Worm (Caenorhabditis elegans): Measurements from ENCODE around the gene C08G5.7.

Gene C08G5.7

DNA sequence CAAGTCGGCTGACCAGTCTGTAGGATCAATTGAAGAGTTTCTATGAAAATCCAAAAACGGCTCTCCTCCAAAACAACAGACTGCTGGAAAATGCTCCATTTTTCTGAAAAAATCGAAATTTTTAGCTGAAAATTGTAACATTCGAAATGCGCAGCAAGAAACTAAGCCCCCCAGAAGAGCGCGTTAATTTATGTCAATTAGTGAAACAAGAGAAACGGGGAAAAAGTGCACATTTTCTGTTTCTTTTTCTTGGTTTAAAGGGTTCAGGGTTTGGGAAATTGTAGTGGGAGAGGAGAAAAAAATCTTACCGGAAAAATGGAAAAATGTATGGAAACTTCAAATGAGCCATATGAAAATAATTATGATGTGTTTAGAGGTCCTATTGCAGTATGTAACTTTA is at the start of gene C08G5.7:
Gene C08G5.7, minus strand, starts transcription at position 101 of the 400 bp plus-strand sequence.
- no peak for TF ChIP-seq unc-62 (GFP tag; optimal IDR thresholded peaks at IDR 0.05)

DNA sequence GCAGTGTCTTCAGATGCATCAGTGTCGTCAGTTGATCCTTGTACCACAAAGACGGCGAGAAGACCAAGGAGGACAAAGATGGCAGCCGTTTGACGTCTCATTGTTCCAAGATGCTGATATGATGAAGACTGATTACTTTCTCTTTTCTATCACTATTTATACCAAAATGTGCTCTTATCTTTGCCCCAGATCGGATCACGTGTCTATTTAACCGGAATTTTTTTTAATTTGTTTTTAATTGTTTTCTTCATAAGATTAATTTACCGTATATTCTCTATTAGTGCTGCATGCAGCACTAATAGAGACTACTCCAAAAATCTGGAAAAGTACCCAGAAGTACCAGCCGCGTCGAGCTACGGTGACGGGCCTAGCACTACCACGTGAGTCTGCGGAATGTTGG is 49.6 kb upstream of the C08G5.7 start, which contains the start of gene msrp-3:
Gene msrp-3, minus strand, starts transcription at position 101 of the 400 bp plus-strand sequence.
- TF ChIP-seq unc-62 (GFP tag; optimal IDR thresholded peaks at IDR 0.05): no peak

DNA sequence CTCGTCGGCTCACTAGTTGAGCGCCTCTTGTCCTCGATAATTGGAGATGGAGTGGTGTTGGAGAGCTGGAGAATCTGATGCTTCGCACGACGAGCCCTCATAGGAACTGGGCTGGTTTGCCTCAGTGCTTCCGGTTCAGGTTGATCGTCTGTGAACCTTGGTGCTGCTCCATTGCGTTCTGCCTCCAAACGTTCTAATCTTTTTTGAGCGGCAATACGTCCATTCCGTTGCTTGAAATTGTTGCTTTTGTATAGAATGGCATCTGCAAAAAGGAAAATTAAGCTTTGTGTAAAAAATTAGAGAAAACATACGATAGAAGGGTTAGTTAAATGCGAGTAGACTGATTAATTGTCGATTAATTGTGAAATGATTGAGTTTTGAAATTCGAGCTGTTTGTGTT is 47.8 kb upstream of the C08G5.7 start, which contains the start of gene F46F5.5:
Gene F46F5.5, minus strand, starts transcription at position 101 of the 400 bp plus-strand sequence.
- no peak for TF ChIP-seq unc-62 (GFP tag; optimal IDR thresholded peaks at IDR 0.05)

DNA sequence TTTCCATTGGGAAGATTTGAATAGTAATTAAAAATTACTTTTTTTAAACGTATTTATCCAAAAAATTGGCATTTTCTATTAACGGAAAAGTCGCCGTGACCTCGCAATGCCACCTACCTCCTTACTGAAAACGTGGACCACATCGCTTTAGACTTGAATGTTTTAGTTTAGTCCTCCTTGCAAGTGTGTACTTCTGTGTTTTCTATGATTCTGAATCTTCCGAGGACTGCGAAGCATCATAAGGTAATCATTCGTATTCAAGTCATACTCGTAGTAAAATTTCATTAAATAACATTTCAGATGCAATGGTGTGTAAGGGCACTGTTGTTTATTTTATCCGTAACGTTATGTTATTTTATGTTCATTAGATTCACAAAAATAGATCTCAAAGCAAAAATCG is 43.3 kb upstream of the C08G5.7 start, which contains the start of gene F46F5.11:
Gene F46F5.11, plus strand, starts transcription at position 301 of the 400 bp plus-strand sequence.
- no peak for TF ChIP-seq unc-62 (GFP tag; optimal IDR thresholded peaks at IDR 0.05)

DNA sequence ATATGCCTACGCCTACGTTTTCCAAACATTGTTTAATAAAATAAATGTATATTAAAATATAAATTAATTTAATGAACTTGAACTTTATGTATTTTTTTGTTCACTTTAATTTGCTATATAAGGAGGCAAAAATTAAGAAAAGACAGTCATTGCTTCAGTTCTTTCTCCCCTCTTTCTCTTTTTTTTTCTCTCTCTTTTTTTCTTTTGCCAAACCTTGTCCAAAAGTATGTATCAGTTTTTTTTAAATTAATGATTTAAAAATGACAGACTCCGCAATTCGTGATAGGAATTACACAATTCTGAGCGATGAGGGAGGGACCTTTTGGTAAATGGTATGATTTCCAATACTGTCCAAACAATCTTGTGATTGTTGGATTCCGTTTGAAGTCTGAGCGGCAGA is 37.9 kb upstream of the C08G5.7 start, which contains the start of gene F46F5.13:
Gene F46F5.13, plus strand, starts transcription at position 301 of the 400 bp plus-strand sequence.
- TF ChIP-seq unc-62 (GFP tag; optimal IDR thresholded peaks at IDR 0.05): no peak

DNA sequence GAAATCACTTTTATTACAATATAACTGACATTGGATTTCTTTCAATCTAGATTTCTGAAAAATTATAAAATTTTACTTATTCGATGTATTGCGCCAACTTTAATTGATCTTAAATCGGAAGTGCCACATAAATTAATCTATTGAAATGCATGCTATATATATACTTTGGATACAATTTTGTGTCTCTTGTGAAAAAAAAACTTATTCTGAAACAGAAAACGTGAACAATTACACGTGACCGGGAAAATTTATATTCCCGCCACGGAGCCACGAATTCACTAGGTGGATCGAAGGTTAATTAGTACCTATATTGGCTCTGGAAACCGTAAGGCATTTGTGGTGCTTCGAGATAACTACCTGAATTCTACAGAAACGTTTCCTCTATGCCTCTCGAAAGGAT is 34.6 kb upstream of the C08G5.7 start, which contains the start of gene F46F5.14:
Gene F46F5.14, plus strand, starts transcription at position 301 of the 400 bp plus-strand sequence.
- no peak for TF ChIP-seq unc-62 (GFP tag; optimal IDR thresholded peaks at IDR 0.05)

DNA sequence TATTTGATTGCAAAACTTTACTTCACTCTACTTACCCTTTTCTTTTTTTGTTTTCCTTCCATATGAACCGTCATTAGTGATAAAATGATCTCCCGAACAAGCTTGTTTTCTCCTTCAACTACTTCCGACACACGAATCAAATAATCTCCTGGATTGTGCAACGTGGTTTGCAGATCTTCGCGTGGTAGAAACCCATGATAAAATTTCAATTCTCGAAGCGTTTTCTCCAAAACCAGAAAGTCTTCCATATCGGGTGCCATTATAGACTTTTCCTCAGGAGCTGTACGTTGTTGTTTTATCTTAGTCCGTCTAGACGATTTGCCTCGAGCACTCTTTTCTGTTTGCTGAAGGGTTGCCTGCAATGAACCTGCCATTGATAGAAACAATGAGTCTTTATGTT is 32.3 kb upstream of the C08G5.7 start:
- no peak for TF ChIP-seq unc-62 (GFP tag; optimal IDR thresholded peaks at IDR 0.05)

DNA sequence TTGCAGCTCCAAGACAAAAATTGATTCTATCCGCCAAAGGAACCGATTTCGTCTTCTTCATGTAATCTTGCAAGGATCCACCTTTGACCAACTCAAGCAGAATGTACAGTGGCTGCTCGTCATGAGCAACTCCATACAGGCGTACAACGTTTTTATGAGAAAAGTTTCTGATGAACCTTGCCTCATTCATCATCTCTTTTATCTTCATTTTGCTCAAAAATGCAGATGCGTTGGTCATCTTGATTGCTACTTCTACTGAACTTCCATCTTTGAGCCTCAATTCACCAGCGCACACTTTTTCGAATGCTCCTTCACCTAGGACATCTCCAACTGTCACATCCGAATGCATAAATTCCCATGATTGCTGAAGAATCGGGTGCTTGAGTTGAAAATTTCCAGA is 31.8 kb upstream of the C08G5.7 start:
- TF ChIP-seq unc-62 (GFP tag; optimal IDR thresholded peaks at IDR 0.05): no peak

DNA sequence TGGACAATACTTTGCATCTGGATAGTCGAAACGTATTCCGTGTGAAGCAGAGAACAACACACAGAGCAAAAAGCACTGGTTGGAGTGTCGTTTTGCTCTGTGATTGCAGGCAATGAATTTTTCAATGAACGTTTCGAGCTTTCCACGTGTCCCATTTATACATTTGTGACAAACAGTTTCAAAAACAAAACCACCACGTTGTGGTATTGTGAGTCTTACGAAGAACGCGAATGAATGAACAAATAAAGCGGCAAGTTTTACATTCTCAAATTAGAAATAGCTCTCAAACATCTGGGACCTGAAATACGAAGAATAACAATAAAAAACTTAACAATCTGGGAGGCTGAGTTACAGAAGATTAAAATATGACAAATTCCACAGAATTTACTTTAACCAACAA is 26.7 kb upstream of the C08G5.7 start, which contains the start of gene F46F5.1:
Gene F46F5.1, minus strand, starts transcription at position 101 of the 400 bp plus-strand sequence.
- TF ChIP-seq unc-62 (GFP tag; optimal IDR thresholded peaks at IDR 0.05): no peak

DNA sequence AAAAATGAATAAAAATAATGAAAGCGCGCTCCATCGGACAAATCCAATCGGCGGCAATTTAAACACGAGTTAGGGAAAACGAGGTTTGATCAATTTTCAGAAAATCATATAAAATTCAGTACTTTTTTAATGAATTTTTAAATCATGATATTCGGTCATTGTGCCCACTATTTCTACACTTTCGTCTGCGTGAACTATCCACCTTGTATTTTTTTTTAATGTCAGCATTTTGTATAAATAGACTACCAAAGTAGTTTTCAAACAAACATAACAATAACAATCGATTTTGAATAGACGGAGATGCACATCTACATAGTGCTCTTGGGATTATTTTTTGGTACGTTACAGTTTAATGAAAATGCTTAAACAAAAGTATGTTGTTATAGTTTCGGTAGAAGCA is 23.0 kb upstream of the C08G5.7 start, which contains the start of gene F46F5.15:
Gene F46F5.15, plus strand, starts transcription at position 301 of the 400 bp plus-strand sequence.
- no peak for TF ChIP-seq unc-62 (GFP tag; optimal IDR thresholded peaks at IDR 0.05)

DNA sequence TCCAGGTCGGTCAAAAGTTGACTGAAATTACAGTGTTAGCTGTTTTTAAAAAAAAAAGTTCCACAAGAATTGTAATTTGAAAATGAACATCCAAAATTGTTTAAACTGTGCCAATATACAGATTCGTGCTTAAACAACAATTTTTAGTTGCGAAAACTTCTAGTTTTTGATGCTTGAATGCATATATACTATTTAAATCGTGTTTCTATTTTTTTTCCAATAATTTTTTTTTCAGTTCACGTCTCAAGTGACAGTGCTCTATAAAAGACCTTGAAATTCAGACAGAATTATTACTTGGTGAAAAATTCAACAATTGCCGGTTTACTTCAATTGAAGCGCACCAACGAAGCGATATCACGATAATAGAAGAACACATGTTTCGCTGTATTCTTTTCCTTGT is 21.8 kb upstream of the C08G5.7 start, which contains the start of gene F46F5.16:
Gene F46F5.16, plus strand, starts transcription at position 301 of the 400 bp plus-strand sequence.
- no peak for TF ChIP-seq unc-62 (GFP tag; optimal IDR thresholded peaks at IDR 0.05)

DNA sequence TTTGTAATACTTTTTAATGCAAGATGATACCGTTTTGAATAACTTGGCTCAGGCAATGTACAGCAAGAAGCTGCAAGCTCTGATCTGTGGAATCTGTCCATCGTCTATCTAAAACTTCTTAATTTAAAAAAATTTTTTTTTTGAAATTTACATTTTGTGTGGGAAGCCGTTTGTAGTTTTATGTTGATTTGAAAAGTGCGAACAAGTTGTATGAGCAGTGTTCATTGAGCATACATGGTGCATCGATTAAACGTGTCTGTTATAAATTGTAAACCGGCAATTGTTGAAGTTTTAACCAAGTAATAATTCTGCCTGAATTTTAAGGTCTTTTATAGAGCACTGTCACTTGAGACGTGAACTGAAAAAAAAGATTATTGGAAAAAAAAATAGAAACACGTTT is 18.4 kb upstream of the C08G5.7 start, which contains the start of gene Y39F10A.6:
Gene Y39F10A.6, minus strand, starts transcription at position 101 of the 400 bp plus-strand sequence.
- TF ChIP-seq unc-62 (GFP tag; optimal IDR thresholded peaks at IDR 0.05): no peak

DNA sequence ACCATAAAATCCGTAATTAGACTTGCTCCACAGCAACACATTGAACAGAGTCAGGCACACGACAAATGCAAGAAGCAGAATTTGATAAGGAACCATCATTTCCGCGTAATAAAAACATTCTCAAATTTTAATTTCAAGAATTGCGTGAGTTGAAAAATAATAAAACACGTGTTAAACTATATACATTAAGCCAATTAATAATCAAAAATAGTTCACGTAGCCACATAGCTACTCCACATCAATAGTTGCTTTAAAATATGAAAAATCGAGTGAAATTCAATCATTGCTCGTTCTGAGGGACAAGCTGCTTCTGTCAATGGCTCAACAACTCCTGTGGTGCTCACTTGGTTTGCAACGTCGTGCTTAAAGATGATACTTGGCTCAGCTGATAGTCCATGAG is 17.8 kb upstream of the C08G5.7 start, which contains the start of gene Y39F10A.3:
Gene Y39F10A.3, minus strand, starts transcription at position 101 of the 400 bp plus-strand sequence.
- TF ChIP-seq unc-62 (GFP tag; optimal IDR thresholded peaks at IDR 0.05): no peak

DNA sequence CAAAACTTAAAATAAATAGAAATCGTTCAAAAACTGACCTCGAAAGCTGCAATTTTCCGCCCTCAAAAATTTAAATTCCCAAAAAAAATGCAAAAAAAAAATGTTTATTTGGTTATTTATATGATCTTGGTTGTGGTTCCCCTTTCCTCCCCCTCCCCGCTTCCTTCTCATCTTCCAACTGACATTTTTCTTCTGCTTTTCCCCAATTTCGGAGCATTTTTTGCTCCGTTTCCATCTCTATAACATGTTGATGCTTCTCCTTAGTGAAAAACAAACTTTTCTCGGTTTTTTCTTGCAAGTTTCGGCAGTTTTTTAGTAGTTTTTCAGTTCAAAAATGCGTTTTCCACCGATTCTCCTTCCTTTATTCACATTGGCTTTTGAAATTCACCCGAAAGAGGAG is 9.9 kb upstream of the C08G5.7 start, which contains the start of gene Y39F10A.1:
Gene Y39F10A.1, plus strand, starts transcription at position 301 of the 400 bp plus-strand sequence.
- no peak for TF ChIP-seq unc-62 (GFP tag; optimal IDR thresholded peaks at IDR 0.05)

DNA sequence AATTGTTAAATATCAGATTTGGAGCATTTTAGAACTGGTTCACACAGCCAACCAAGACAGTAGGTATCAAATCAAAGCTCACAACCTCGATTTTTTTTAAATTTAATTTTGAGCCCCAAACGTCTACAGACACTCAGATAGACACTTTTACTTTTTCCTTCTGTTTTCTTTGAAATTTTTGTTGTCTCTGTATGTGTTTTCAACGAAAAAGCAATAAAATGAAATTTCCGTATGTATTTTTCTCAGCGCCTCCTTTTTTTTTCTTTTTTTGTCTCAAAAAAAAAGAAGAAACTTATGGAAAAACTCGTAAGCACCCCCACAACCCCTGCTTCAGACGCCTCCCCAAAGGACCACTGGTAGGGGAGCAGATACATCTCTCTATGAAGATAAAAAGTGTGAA is 8.7 kb upstream of the C08G5.7 start:
- TF ChIP-seq unc-62 (GFP tag; optimal IDR thresholded peaks at IDR 0.05): no peak

DNA sequence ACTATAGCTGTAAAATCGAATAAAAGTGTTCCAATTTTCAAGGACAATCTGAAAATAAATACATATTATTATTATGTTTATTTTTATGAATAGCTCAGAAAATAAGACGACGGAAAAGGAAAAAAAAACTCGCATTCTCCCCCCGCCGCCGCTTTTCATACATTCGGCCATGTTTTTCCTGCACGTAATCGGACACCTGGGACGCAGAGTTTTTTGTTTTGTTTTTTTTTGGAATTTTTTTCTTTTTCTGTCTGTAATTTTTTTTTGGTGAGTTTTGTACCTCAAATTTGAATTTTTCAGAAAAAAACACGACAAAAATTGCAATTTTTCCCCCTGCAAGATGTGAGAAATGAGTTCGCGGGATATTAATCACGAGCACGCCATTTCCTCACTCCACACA is 5.1 kb upstream of the C08G5.7 start, which contains the start of gene C08G5.6:
Gene C08G5.6, plus strand, starts transcription at position 301 of the 400 bp plus-strand sequence.
- no peak for TF ChIP-seq unc-62 (GFP tag; optimal IDR thresholded peaks at IDR 0.05)

DNA sequence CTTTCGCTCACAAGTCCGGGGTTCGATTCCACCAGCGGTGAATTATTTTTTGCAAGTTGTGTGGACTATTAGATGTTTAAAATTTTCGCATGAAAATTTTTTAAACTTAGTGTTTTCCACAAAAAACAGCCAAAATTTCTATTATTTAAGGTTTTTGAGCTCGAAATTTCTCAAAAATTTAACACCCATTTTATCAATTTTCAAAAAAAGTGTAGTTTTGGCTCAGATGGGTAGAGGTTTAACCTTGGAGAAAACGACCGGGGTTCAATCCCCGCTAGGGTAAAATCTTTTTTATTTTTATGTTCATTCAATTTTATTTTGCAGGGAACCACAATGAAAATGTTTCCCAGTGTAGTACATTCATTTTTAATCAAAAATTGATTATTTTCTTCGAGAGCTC is 4.1 kb upstream of the C08G5.7 start:
- no peak for TF ChIP-seq unc-62 (GFP tag; optimal IDR thresholded peaks at IDR 0.05)

All from whole organism, dauer.